Worm (Caenorhabditis elegans): ENCODE results near the gene pals-26.

pals-26 gene

ce11 chrIII:4332543-4333042, 42.4 kb upstream of the pals-26 start, which contains the start of gene cdk-12:
Gene cdk-12, plus strand, starts transcription at chrIII:4332992.
- TF ChIP-seq sma-3 (GFP tag; optimal IDR thresholded peaks at IDR 0.05) (peak; percentile 3), ama-1 (optimal IDR thresholded peaks at IDR 0.05) (no peak), lin-13 (GFP tag; optimal IDR thresholded peaks at IDR 0.05) (peak; percentile 26), snpc-4 (tag; optimal IDR thresholded peaks at IDR 0.05) (peak; percentile 34), lsy-2 (tag; optimal IDR thresholded peaks at IDR 0.05) (peak in 1 of 2 experiments; percentile 65), sem-4 (tag; optimal IDR thresholded peaks at IDR 0.05) (no peak), crh-2 (tag; optimal IDR thresholded peaks at IDR 0.05) (peak; percentile 47), gmeb-1 (tag; optimal IDR thresholded peaks at IDR 0.05) (peak; percentile 38), blmp-1 (tag; optimal IDR thresholded peaks at IDR 0.05; ENCODE audit: insufficient read depth) (no peak), ceh-16 (tag; optimal IDR thresholded peaks at IDR 0.05) (no peak), nhr-77 (tag; optimal IDR thresholded peaks at IDR 0.05) (no peak), sma-9 (GFP tag; optimal IDR thresholded peaks at IDR 0.05) (peak; percentile 39), sma-9 (tag; optimal IDR thresholded peaks at IDR 0.05) (no peak), ZK546.5 (tag; optimal IDR thresholded peaks at IDR 0.05) (no peak), nhr-129 (tag; optimal IDR thresholded peaks at IDR 0.05) (peak; percentile 3), dmd-4 (tag; optimal IDR thresholded peaks at IDR 0.05) (no peak), nhr-23 (tag; optimal IDR thresholded peaks at IDR 0.05) (no peak), unc-55 (GFP tag; optimal IDR thresholded peaks at IDR 0.05) (peak; percentile 73), C34F6.9 (tag; optimal IDR thresholded peaks at IDR 0.05) (peak; percentile 75), elt-1 (tag; optimal IDR thresholded peaks at IDR 0.05) (no peak), ztf-1 (GFP tag; conservative IDR thresholded peaks at IDR 0.05) (no peak), F13H6.1 (tag; optimal IDR thresholded peaks at IDR 0.05) (peak; percentile 16), mab-5 (tag; optimal IDR thresholded peaks at IDR 0.05) (no peak), mbf-1 (tag; optimal IDR thresholded peaks at IDR 0.05) (no peak)

- peak; percentile 34 for TF ChIP-seq zag-1 (tag; optimal IDR thresholded peaks at IDR 0.05)
- TF ChIP-seq F13H6.1 (tag; optimal IDR thresholded peaks at IDR 0.05) = peak; percentile 48
- no peak for TF ChIP-seq unc-62 (GFP tag; optimal IDR thresholded peaks at IDR 0.05)
- peak; percentile 46 for TF ChIP-seq sem-4 (tag; optimal IDR thresholded peaks at IDR 0.05)
- TF ChIP-seq lsy-2 (tag; optimal IDR thresholded peaks at IDR 0.05) = peak in 1 of 2 experiments; percentile 48
- no peak for TF ChIP-seq nhr-11 (tag; optimal IDR thresholded peaks at IDR 0.05)
- TF ChIP-seq nhr-129 (tag; optimal IDR thresholded peaks at IDR 0.05) = peak; percentile 49
- TF ChIP-seq unc-55 (GFP tag; optimal IDR thresholded peaks at IDR 0.05) = peak; percentile 85
- TF ChIP-seq gmeb-1 (tag; optimal IDR thresholded peaks at IDR 0.05) = no peak
- TF ChIP-seq C34F6.9 (tag; optimal IDR thresholded peaks at IDR 0.05) = peak; percentile 64
- TF ChIP-seq fos-1 (tag; optimal IDR thresholded peaks at IDR 0.05) = no peak
Measured at ce11 chrIII:4335614-4336013, 39.3 kb upstream of the pals-26 start.

ce11 chrIII:4343070-4343469, 31.9 kb upstream of the pals-26 start, which contains the start of the genes B0285.3 and lcmt-1:
Gene B0285.3, minus strand, starts transcription at chrIII:4343336.
Gene lcmt-1, plus strand, starts transcription at chrIII:4343446.
- TF ChIP-seq nhr-25 (tag; optimal IDR thresholded peaks at IDR 0.05) (peak; percentile 29), F13H6.1 (tag; optimal IDR thresholded peaks at IDR 0.05) (peak; percentile 43), egl-27 (tag; optimal IDR thresholded peaks at IDR 0.05) (no peak), nhr-6 (tag; optimal IDR thresholded peaks at IDR 0.05) (no peak), gmeb-1 (tag; optimal IDR thresholded peaks at IDR 0.05) (peak; percentile 54), snpc-4 (tag; optimal IDR thresholded peaks at IDR 0.05) (no peak), ceh-82 (tag; optimal IDR thresholded peaks at IDR 0.05) (no peak), nhr-10 (tag; optimal IDR thresholded peaks at IDR 0.05) (no peak), Y55F3AM.14 (GFP tag; optimal IDR thresholded peaks at IDR 0.05) (no peak), lsy-2 (tag; optimal IDR thresholded peaks at IDR 0.05) (peak in 1 of 2 experiments; percentile 68), sma-3 (GFP tag; optimal IDR thresholded peaks at IDR 0.05) (peak; percentile 39), blmp-1 (tag; optimal IDR thresholded peaks at IDR 0.05; ENCODE audit: insufficient read depth) (no peak), nhr-21 (tag; optimal IDR thresholded peaks at IDR 0.05) (no peak), aly-2 (tag; optimal IDR thresholded peaks at IDR 0.05) (no peak), lin-13 (GFP tag; optimal IDR thresholded peaks at IDR 0.05) (no peak), C34F6.9 (tag; optimal IDR thresholded peaks at IDR 0.05) (peak; percentile 50), ama-1 (optimal IDR thresholded peaks at IDR 0.05) (no peak), sma-9 (GFP tag; optimal IDR thresholded peaks at IDR 0.05) (peak; percentile 17), sma-9 (tag; optimal IDR thresholded peaks at IDR 0.05) (no peak), crh-2 (tag; optimal IDR thresholded peaks at IDR 0.05) (peak; percentile 24), unc-55 (GFP tag; optimal IDR thresholded peaks at IDR 0.05) (peak; percentile 40), ztf-4 (tag; optimal IDR thresholded peaks at IDR 0.05) (no peak)

All from whole organism, L2 larva.